Worm (Caenorhabditis elegans): Measurements from ENCODE around the gene folt-1.
A peak's percentile ranks its signal among the peaks of the same experiment; 100 is the strongest.

The folt-1 gene

DNA sequence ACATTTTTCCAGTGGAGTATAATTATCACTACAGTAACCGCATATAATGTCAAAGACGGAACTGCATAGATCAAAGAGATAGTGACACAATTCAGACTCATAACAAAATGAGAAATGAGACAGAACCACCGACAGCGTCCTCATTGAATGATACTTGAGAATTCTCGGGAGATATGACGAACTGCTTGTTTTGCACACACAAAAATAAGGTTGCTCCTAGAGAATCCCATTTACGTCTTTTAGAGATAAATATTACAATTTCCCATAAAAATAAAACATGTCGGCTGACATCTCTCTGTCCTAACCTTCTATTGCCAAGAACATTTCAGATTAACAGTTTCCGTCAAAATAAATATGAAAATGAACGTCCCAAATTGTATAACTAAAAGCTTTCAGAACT lies 14.3 kb downstream of the folt-1 start, which contains the start of gene srg-38:
srg-38 (minus strand) TSS at position 101 of the 400 bp plus-strand sequence.
- TF ChIP-seq ztf-11 (tag; optimal IDR thresholded peaks at IDR 0.05) (no peak), unc-55 (GFP tag; optimal IDR thresholded peaks at IDR 0.05) (no peak), C34F6.9 (tag; optimal IDR thresholded peaks at IDR 0.05) (no peak), mdl-1 (tag; optimal IDR thresholded peaks at IDR 0.05) (no peak), ceh-82 (tag; optimal IDR thresholded peaks at IDR 0.05) (no peak), crh-2 (tag; optimal IDR thresholded peaks at IDR 0.05) (no peak), nhr-21 (tag; optimal IDR thresholded peaks at IDR 0.05) (no peak), ceh-16 (tag; optimal IDR thresholded peaks at IDR 0.05) (no peak), unc-62 (GFP tag; optimal IDR thresholded peaks at IDR 0.05) (no peak), sem-4 (tag; optimal IDR thresholded peaks at IDR 0.05) (no peak), elt-1 (tag; optimal IDR thresholded peaks at IDR 0.05) (no peak), F13H6.1 (tag; optimal IDR thresholded peaks at IDR 0.05) (no peak), nhr-10 (tag; optimal IDR thresholded peaks at IDR 0.05) (no peak), sma-9 (GFP tag; optimal IDR thresholded peaks at IDR 0.05) (no peak), sma-9 (tag; optimal IDR thresholded peaks at IDR 0.05) (no peak), nhr-77 (tag; optimal IDR thresholded peaks at IDR 0.05) (no peak), nhr-129 (tag; optimal IDR thresholded peaks at IDR 0.05) (no peak), blmp-1 (tag; optimal IDR thresholded peaks at IDR 0.05; ENCODE audit: insufficient read depth) (no peak), skn-1 (tag; optimal IDR thresholded peaks at IDR 0.05) (no peak)

DNA sequence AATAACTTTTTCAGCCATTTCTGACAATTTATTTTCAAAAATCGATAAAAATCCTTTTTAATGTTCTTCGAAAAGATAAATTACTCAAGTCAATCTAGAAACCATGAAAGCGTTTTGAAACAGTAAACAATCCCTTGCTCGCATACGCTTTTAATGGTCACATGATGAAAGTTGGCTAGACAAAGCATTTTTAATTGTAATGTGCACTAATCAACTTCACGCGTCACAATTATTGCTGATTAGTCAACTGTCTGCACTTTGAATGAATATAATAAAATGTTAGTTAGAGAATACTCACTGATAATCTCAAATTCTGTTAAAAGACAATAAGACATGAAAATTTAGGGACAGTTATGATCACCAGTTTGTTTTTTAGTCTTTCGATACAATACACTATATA lies 15.3 kb downstream of the folt-1 start:
- no peak for TF ChIP-seq aly-2 (tag; optimal IDR thresholded peaks at IDR 0.05)
- TF ChIP-seq peb-1 (tag; optimal IDR thresholded peaks at IDR 0.05) = no peak
- TF ChIP-seq C34F6.9 (tag; optimal IDR thresholded peaks at IDR 0.05) = no peak
- TF ChIP-seq nhr-237 (tag; optimal IDR thresholded peaks at IDR 0.05) = no peak
- no peak for TF ChIP-seq blmp-1 (tag; optimal IDR thresholded peaks at IDR 0.05; ENCODE audit: insufficient read depth)
- no peak for TF ChIP-seq ztf-11 (tag; optimal IDR thresholded peaks at IDR 0.05)
- TF ChIP-seq unc-62 (GFP tag; optimal IDR thresholded peaks at IDR 0.05) = no peak

DNA sequence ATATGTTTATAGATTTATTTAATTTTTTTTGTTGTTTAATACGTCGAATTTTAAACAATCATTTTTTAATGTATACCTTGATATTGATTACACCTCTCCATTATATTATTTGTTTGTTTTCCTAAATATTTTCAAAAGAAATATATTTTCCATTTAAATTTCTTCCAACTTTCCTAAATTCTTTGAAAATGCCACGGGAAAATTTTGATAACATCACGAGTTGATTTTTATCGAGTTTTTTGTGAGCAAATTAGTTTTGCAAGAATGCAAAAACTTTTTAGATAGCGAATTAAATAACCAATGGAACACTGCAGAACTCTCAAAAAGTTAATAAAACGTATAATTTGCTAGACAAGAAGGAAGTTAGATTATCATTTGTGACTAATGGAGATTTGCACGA lies 16.7 kb downstream of the folt-1 start, which contains the start of gene srg-42:
srg-42 (minus strand) TSS at position 101 of the 400 bp plus-strand sequence.
- no peak for TF ChIP-seq egl-27 (tag; optimal IDR thresholded peaks at IDR 0.05)
- no peak for TF ChIP-seq nhr-21 (tag; optimal IDR thresholded peaks at IDR 0.05)
- no peak for TF ChIP-seq ztf-4 (tag; optimal IDR thresholded peaks at IDR 0.05)
- TF ChIP-seq lin-11 (tag; optimal IDR thresholded peaks at IDR 0.05) = no peak

DNA sequence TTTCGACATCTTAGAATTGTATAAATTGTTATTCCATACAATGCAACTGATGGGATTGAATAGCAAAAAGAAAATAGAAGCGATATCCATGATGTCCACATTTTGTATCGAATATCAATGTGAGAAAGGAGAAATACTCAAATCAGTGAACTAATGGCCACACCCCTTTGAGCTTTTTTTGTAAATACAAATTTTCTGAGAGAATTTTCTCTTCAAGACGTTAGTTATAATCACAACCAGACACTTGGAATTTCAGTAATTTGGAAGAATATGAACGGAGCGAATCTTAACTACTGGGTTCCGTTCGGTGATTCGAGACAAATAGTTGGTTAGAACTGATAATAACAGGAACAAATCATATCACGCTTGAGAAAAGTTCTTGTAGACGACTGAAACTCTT lies 20.5 kb downstream of the folt-1 start, which contains the start of gene srg-41:
srg-41 (minus strand) TSS at position 101 of the 400 bp plus-strand sequence.
- TF ChIP-seq alr-1 (tag; optimal IDR thresholded peaks at IDR 0.05) = no peak

DNA sequence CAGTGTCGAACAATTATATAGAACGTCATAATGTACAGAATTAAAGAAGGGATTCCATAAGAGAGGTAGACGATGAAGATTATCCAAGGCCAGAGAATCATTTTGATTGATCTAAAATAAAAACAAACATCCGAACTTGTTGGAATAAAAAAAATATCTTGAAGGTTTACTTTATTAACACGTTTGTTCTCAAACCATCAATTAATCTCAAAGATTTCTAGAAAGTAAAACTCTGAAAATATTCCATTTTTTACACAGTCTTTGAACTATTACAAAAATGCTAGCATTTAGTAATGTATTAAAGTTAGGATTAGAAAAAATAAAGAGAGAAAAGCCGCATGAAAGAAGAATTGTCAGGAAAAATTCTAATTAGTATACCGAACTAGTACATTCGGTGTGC lies 23.2 kb downstream of the folt-1 start, which contains the start of gene srg-40:
srg-40 (minus strand) TSS at position 101 of the 400 bp plus-strand sequence.
- TF ChIP-seq skn-1 (tag; optimal IDR thresholded peaks at IDR 0.05) = no peak
- no peak for TF ChIP-seq egl-27 (tag; optimal IDR thresholded peaks at IDR 0.05)
- no peak for TF ChIP-seq elt-1 (tag; optimal IDR thresholded peaks at IDR 0.05)
- TF ChIP-seq ztf-11 (tag; optimal IDR thresholded peaks at IDR 0.05) = no peak
- no peak for TF ChIP-seq nhr-12 (tag; optimal IDR thresholded peaks at IDR 0.05)
- no peak for TF ChIP-seq nhr-77 (tag; optimal IDR thresholded peaks at IDR 0.05)
- no peak for TF ChIP-seq mbf-1 (tag; optimal IDR thresholded peaks at IDR 0.05)
- TF ChIP-seq snpc-4 (tag; optimal IDR thresholded peaks at IDR 0.05) = no peak
- TF ChIP-seq nhr-11 (tag; optimal IDR thresholded peaks at IDR 0.05) = no peak
- no peak for TF ChIP-seq lsy-2 (tag; optimal IDR thresholded peaks at IDR 0.05)
- no peak for TF ChIP-seq lin-39 (tag; optimal IDR thresholded peaks at IDR 0.05)
- TF ChIP-seq blmp-1 (tag; optimal IDR thresholded peaks at IDR 0.05; ENCODE audit: insufficient read depth) = no peak
- no peak for TF ChIP-seq nhr-23 (tag; optimal IDR thresholded peaks at IDR 0.05)

DNA sequence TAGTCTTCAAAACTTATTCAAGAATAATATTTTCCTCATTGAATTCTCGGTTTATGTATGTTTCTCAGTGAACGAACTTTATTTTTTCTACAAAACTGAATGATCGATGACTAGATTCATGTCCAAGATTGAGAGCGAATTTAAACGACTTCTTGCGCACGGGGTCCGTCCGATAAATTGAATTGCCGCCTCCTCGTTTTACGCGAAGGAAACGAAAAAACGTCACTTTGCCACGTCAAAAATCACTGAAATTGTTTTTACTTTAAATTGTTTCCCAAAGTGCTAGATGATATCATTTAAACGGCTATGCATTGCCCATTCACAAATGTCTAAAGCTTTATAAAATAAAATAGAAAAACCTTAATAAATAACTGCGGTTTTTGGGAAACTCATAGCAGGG lies 26.5 kb downstream of the folt-1 start:
- TF ChIP-seq elt-3 (tag; optimal IDR thresholded peaks at IDR 0.05) (no peak), sem-4 (tag; optimal IDR thresholded peaks at IDR 0.05) (peak; percentile 9)
